Worm (Caenorhabditis elegans) whole organism, early embryonic: Measurements from ENCODE around the gene M01H9.5.

ENCODE experiments used
- aly-1 ChIP-seq: sonication (generic microtip); optimal IDR thresholded peaks from 2 replicates; lab custom pipeline; 2016; ENCODE audit warnings: missing genetic modification characterization, missing compliant biosample characterization
- ama-1 ChIP-seq: fragments of 150-350 bp; optimal IDR thresholded peaks from 2 replicates; lab custom pipeline; 2014
- ceh-13 ChIP-seq: fragments of 200-800 bp; sonication (Bioruptor generic); optimal IDR thresholded peaks from 2 replicates; lab custom pipeline; 2018; ENCODE audit warnings: mild to moderate bottlenecking, missing genetic modification characterization, missing compliant biosample characterization
- flt-1 ChIP-seq: fragments of 200-800 bp; sonication (Bioruptor generic); IDR thresholded peaks from 2 replicates; pipeline ENCODE4 v1.3.6; 2022; ENCODE audit warnings: missing genetic modification characterization, missing compliant biosample characterization
- hmbx-1 ChIP-seq: sonication (generic microtip); optimal IDR thresholded peaks from 2 replicates; lab custom pipeline; 2016; ENCODE audit warnings: mild to moderate bottlenecking, missing genetic modification characterization, missing compliant biosample characterization

ce11 chrIV:4448343-4448742 is 16.9 kb upstream of the M01H9.5 start:
- TF ChIP-seq aly-1 (tag; lab: Kevin White, UChicago) (no peak), hmbx-1 (tag; lab: Kevin White, UChicago) (no peak), ama-1 (lab: Kevin White, UChicago) (no peak), ceh-13 (GFP tag; lab: Kevin White, UChicago) (no peak), flt-1 (GFP tag; lab: Robert Waterston, UW) (no peak)
